Worm (Caenorhabditis elegans): ENCODE results near the gene srh-219.

ce11 chrV:15459088-15459487 is 36.2 kb upstream of the srh-219 start, which contains the start of gene str-71:
- TF ChIP-seq R02D3.7 (tag; optimal IDR thresholded peaks at IDR 0.05) (no peak), ceh-16 (tag; optimal IDR thresholded peaks at IDR 0.05) (no peak), nfya-1 (tag; optimal IDR thresholded peaks at IDR 0.05; ENCODE audit: insufficient read depth) (no peak)

Measured in whole organism, L3 larva.